Fruit fly (Drosophila melanogaster) Kc167 (cell line): ENCODE results near the gene Phs.

Source experiments
- h ChIP-seq: fragments of >200 bp; optimal IDR thresholded peaks from 3 replicates; lab custom pipeline; 2018; ENCODE audit warnings: missing external identifiers
- psq ChIP-seq: fragments of >200 bp; optimal IDR thresholded peaks from 2 replicates; lab custom pipeline; 2017; ENCODE audit warnings: missing external identifiers

DNA sequence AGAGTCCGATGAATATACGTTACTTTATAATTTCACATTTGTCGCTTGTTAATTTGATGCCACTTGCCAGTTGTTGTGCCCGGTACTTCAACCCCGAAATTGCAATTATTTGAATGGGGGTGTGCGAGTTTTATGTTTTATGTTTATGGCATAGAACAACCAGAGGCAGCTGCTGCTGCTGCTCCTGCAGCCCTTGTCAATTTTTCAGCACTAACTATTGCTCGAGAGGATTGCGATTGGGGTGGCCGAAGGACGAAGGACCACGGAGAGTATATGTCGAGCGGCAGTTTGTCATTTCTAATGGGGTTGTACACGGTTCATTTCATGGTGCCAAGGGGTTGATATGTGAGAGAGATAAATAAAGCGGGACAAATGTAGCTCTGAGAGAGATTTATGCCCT lies 4.4 kb downstream of the Phs start:
- TF ChIP-seq psq (lab: Kevin White, UChicago): no peak
- no peak for TF ChIP-seq h (lab: Kevin White, UChicago)
